Worm (Caenorhabditis elegans): ENCODE data around the gene tomm-7.

tomm-7 gene

ce11 chrIII:7891573-7892306 lies 32.3 kb downstream of the tomm-7 start, which contains the start of the genes ZK688.5 and fahd-1 (continued):
- no peak for TF ChIP-seq nhr-28 (tag; optimal IDR thresholded peaks at IDR 0.05)
- TF ChIP-seq ceh-82 (tag; optimal IDR thresholded peaks at IDR 0.05) = peak; percentile 5 to 80 (median 47)
- TF ChIP-seq C04F5.9 (tag; optimal IDR thresholded peaks at IDR 0.05) = no peak
- TF ChIP-seq blmp-1 (tag; optimal IDR thresholded peaks at IDR 0.05) = peak; percentile 92
- TF ChIP-seq skn-1 (tag; optimal IDR thresholded peaks at IDR 0.05) = peak; percentile 76
- TF ChIP-seq irx-1 (tag; optimal IDR thresholded peaks at IDR 0.05) = no peak
- TF ChIP-seq lsy-2 (tag; optimal IDR thresholded peaks at IDR 0.05) = peak; percentile 62 to 77
- no peak for TF ChIP-seq grh-1 (GFP tag; IDR thresholded peaks at IDR 0.05)
- peak; percentile 76 for TF ChIP-seq swsn-7 (tag; optimal IDR thresholded peaks at IDR 0.05)
- TF ChIP-seq ceh-88 (GFP tag; IDR thresholded peaks at IDR 0.05) = no peak
- no peak for TF ChIP-seq nhr-12 (tag; optimal IDR thresholded peaks at IDR 0.05)
- no peak for TF ChIP-seq hlh-17 (GFP tag; optimal IDR thresholded peaks at IDR 0.05; ENCODE audit: borderline replicate concordance)
- TF ChIP-seq fkh-4 (tag; optimal IDR thresholded peaks at IDR 0.05; ENCODE audit: borderline replicate concordance) = no peak
- peak; percentile 91 for TF ChIP-seq lin-14 (GFP tag; optimal IDR thresholded peaks at IDR 0.05)
- TF ChIP-seq pax-3 (tag; optimal IDR thresholded peaks at IDR 0.05) = no peak
- peak; percentile 49 for TF ChIP-seq nhr-77 (tag; optimal IDR thresholded peaks at IDR 0.05)
- peak; percentile 54 for TF ChIP-seq fkh-8 (tag; optimal IDR thresholded peaks at IDR 0.05)
- no peak for TF ChIP-seq ceh-63 (GFP tag; optimal IDR thresholded peaks at IDR 0.05)
- TF ChIP-seq lin-15B (tag; optimal IDR thresholded peaks at IDR 0.05) = no peak
- no peak for TF ChIP-seq egl-27 (tag; optimal IDR thresholded peaks at IDR 0.05)
- TF ChIP-seq mab-9 (GFP tag; IDR thresholded peaks at IDR 0.05) = no peak
- no peak for TF ChIP-seq hlh-4 (tag; optimal IDR thresholded peaks at IDR 0.05)
- peak in 1 of 2 experiments; percentile 82 for TF ChIP-seq mdl-1 (tag; optimal IDR thresholded peaks at IDR 0.05)
- peak; percentile 57 for TF ChIP-seq nhr-19 (GFP tag; conservative IDR thresholded peaks at IDR 0.05)
- TF ChIP-seq ceh-90 (tag; optimal IDR thresholded peaks at IDR 0.05) = no peak
- TF ChIP-seq dpl-1 (GFP tag; optimal IDR thresholded peaks at IDR 0.05) = peak; percentile 43 to 50 (median 49)
- no peak for TF ChIP-seq nhr-76 (tag; optimal IDR thresholded peaks at IDR 0.05)
- no peak for TF ChIP-seq alr-1 (tag; optimal IDR thresholded peaks at IDR 0.05; ENCODE audit: borderline replicate concordance)
- TF ChIP-seq ces-1 (GFP tag; optimal IDR thresholded peaks at IDR 0.05) = no peak
- TF ChIP-seq isw-1 (GFP tag; IDR thresholded peaks at IDR 0.05) = peak; percentile 35; the same call in 1 of the 2 replicates
- no peak for TF ChIP-seq lin-39 (tag; optimal IDR thresholded peaks at IDR 0.05)
- no peak for TF ChIP-seq ets-5 (GFP tag; IDR thresholded peaks at IDR 0.05)
- no peak for TF ChIP-seq lir-3 (tag; optimal IDR thresholded peaks at IDR 0.05; ENCODE audit: poor library complexity)
- TF ChIP-seq xbp-1 (tag; optimal IDR thresholded peaks at IDR 0.05) = peak; percentile 55
- TF ChIP-seq unc-86 (tag; optimal IDR thresholded peaks at IDR 0.05) = peak; percentile 34
- no peak for TF ChIP-seq vab-15 (tag; optimal IDR thresholded peaks at IDR 0.05)
- TF ChIP-seq ztf-11 (tag; optimal IDR thresholded peaks at IDR 0.05) = no peak
- TF ChIP-seq ama-1 (optimal IDR thresholded peaks at IDR 0.05) = no peak
- TF ChIP-seq sox-4 (tag; optimal IDR thresholded peaks at IDR 0.05) = no peak
- peak; percentile 21 for TF ChIP-seq elt-2 (tag; optimal IDR thresholded peaks at IDR 0.05)
- TF ChIP-seq hpl-2 (GFP tag; optimal IDR thresholded peaks at IDR 0.05) = no peak
- peak; percentile 70 for TF ChIP-seq nhr-47 (tag; optimal IDR thresholded peaks at IDR 0.05)
- no peak for TF ChIP-seq nhr-11 (tag; optimal IDR thresholded peaks at IDR 0.05)
- TF ChIP-seq lin-35 (GFP tag; optimal IDR thresholded peaks at IDR 0.05) = peak; percentile 70 to 71
- TF ChIP-seq snu-23 (GFP tag; optimal IDR thresholded peaks at IDR 0.05) = peak; percentile 81
- no peak for TF ChIP-seq unc-130 (tag; optimal IDR thresholded peaks at IDR 0.05)
- TF ChIP-seq ztf-4 (tag; optimal IDR thresholded peaks at IDR 0.05) = peak; percentile 34
- TF ChIP-seq zip-4 (GFP tag; optimal IDR thresholded peaks at IDR 0.05) = no peak
- no peak for TF ChIP-seq egl-13 (tag; optimal IDR thresholded peaks at IDR 0.05)
- TF ChIP-seq nhr-20 (tag; optimal IDR thresholded peaks at IDR 0.05) = peak; percentile 72
- TF ChIP-seq mep-1 (tag; optimal IDR thresholded peaks at IDR 0.05) = peak; percentile 70
- TF ChIP-seq mef-2 (tag; optimal IDR thresholded peaks at IDR 0.05) = no peak
